Worm (Caenorhabditis elegans) whole organism, L3 larva: ENCODE data around the gene lnkn-1.

ENCODE experiments used
- R02D3.7 ChIP-seq: fragments of 150-350 bp; optimal IDR thresholded peaks from 2 replicates; lab custom pipeline; 2014; ENCODE audit warnings: missing biosample characterization, missing genetic modification characterization
- aly-2 ChIP-seq: fragments of 150-350 bp; optimal IDR thresholded peaks from 2 replicates; lab custom pipeline; 2014; ENCODE audit warnings: missing biosample characterization, missing genetic modification characterization
- ama-1 ChIP-seq: fragments of 150-350 bp; optimal IDR thresholded peaks from 2 replicates; lab custom pipeline; 2018
- ceh-16 ChIP-seq: sonication (generic microtip); optimal IDR thresholded peaks from 2 replicates; lab custom pipeline; 2017; ENCODE audit warnings: missing biosample characterization, missing genetic modification characterization
- ceh-82 ChIP-seq: fragments of 150-350 bp; optimal IDR thresholded peaks from 2 replicates; lab custom pipeline; 2014; ENCODE audit warnings: missing biosample characterization, missing genetic modification characterization
- ceh-9 ChIP-seq: sonication (generic microtip); optimal IDR thresholded peaks from 2 replicates; lab custom pipeline; 2018; ENCODE audit warnings: missing biosample characterization, missing genetic modification characterization
- daf-12 ChIP-seq: fragments of 150-350 bp; optimal IDR thresholded peaks from 2 replicates; lab custom pipeline; 2014; ENCODE audit warnings: missing biosample characterization, missing genetic modification reagents, missing genetic modification characterization
- egl-5 ChIP-seq: fragments of 150-350 bp; optimal IDR thresholded peaks from 2 replicates; lab custom pipeline; 2017; ENCODE audit warnings: missing biosample characterization, missing genetic modification reagents, missing genetic modification characterization, inconsistent platforms
- elt-2 ChIP-seq: sonication (generic microtip); optimal IDR thresholded peaks from 2 replicates; lab custom pipeline; 2016; ENCODE audit warnings: missing genetic modification reagents, mild to moderate bottlenecking, missing genetic modification characterization, missing compliant biosample characterization
- elt-3 ChIP-seq, 3 experiments: fragments of 150-350 bp in 1 of 3; sonication (generic microtip) in 2 of 3; optimal IDR thresholded peaks; 2 replicates in 2 of 3; 4 replicates in 1 of 3; lab custom pipeline; 2014 to 2017; ENCODE audit warnings: missing biosample characterization in 3 of 3, missing genetic modification characterization in 3 of 3
- eor-1 ChIP-seq, 2 experiments: fragments of 150-350 bp; optimal IDR thresholded peaks; 2 replicates each; lab custom pipeline; 2014 to 2018; ENCODE audit warnings: missing biosample characterization in 2 of 2, missing genetic modification characterization in 2 of 2
- fkh-10 ChIP-seq: sonication (generic microtip); optimal IDR thresholded peaks from 2 replicates; lab custom pipeline; 2017; ENCODE audit warnings: missing biosample characterization, missing genetic modification reagents, missing genetic modification characterization
- fkh-2 ChIP-seq: fragments of 150-350 bp; optimal IDR thresholded peaks from 2 replicates; lab custom pipeline; 2014; ENCODE audit warnings: missing biosample characterization, missing genetic modification reagents, missing genetic modification characterization
- fos-1 ChIP-seq: fragments of 150-350 bp; optimal IDR thresholded peaks from 2 replicates; lab custom pipeline; 2014; ENCODE audit warnings: missing biosample characterization, missing genetic modification characterization
- hmg-11 ChIP-seq: sonication (generic microtip); optimal IDR thresholded peaks from 2 replicates; lab custom pipeline; 2016; ENCODE audit warnings: missing genetic modification characterization, missing compliant biosample characterization
- jun-1 ChIP-seq: fragments of 150-350 bp; optimal IDR thresholded peaks from 2 replicates; lab custom pipeline; 2014; ENCODE audit warnings: missing biosample characterization, missing genetic modification reagents, missing genetic modification characterization
- lin-15B ChIP-seq: fragments of 150-350 bp; optimal IDR thresholded peaks from 2 replicates; lab custom pipeline; 2014; ENCODE audit warnings: missing biosample characterization, missing genetic modification characterization
- lin-39 ChIP-seq: fragments of 150-350 bp; optimal IDR thresholded peaks from 2 replicates; lab custom pipeline; 2018; ENCODE audit warnings: missing biosample characterization, missing genetic modification reagents, missing genetic modification characterization
- lsy-12 ChIP-seq: sonication (generic microtip); optimal IDR thresholded peaks from 2 replicates; lab custom pipeline; 2016; ENCODE audit warnings: mild to moderate bottlenecking, missing genetic modification characterization, missing compliant biosample characterization
- mdl-1 ChIP-seq: fragments of 150-350 bp; optimal IDR thresholded peaks from 2 replicates; lab custom pipeline; 2014; ENCODE audit warnings: missing biosample characterization, missing genetic modification characterization
- mml-1 ChIP-seq: fragments of 150-350 bp; sonication (generic microtip); optimal IDR thresholded peaks from 3 replicates; lab custom pipeline; 2014; ENCODE audit warnings: missing biosample characterization, missing genetic modification characterization
- nfya-1 ChIP-seq: sonication (generic microtip); optimal IDR thresholded peaks from 2 replicates; lab custom pipeline; 2017; ENCODE audit warnings: missing genetic modification characterization, mild to moderate bottlenecking, missing compliant biosample characterization, antibody characterized with exemption, moderate library complexity; ENCODE audit not compliant: insufficient read depth
- nhr-11 ChIP-seq: fragments of 150-350 bp; optimal IDR thresholded peaks from 2 replicates; lab custom pipeline; 2014; ENCODE audit warnings: missing biosample characterization, missing genetic modification characterization
- nhr-23 ChIP-seq: fragments of 150-350 bp; optimal IDR thresholded peaks from 2 replicates; lab custom pipeline; 2014; ENCODE audit warnings: missing biosample characterization, missing genetic modification reagents, missing genetic modification characterization
- nhr-237 ChIP-seq: fragments of 150-350 bp; optimal IDR thresholded peaks from 2 replicates; lab custom pipeline; 2014; ENCODE audit warnings: missing biosample characterization, missing genetic modification characterization
- nhr-25 ChIP-seq: sonication (generic microtip); optimal IDR thresholded peaks from 2 replicates; lab custom pipeline; 2017; ENCODE audit warnings: missing biosample characterization, missing genetic modification characterization
- nhr-28 ChIP-seq: fragments of 150-350 bp; optimal IDR thresholded peaks from 2 replicates; lab custom pipeline; 2014; ENCODE audit warnings: missing biosample characterization, missing genetic modification characterization
- nhr-43 ChIP-seq: sonication (generic microtip); optimal IDR thresholded peaks from 2 replicates; lab custom pipeline; 2016; ENCODE audit warnings: mild to moderate bottlenecking, missing genetic modification characterization, missing compliant biosample characterization; ENCODE audit not compliant: poor library complexity, severe bottlenecking
- nhr-67 ChIP-seq: fragments of 150-350 bp; optimal IDR thresholded peaks from 2 replicates; lab custom pipeline; 2014; ENCODE audit warnings: missing biosample characterization, missing genetic modification characterization
- nhr-76 ChIP-seq: fragments of 150-350 bp; sonication (generic microtip); optimal IDR thresholded peaks from 5 replicates; lab custom pipeline; 2014; ENCODE audit warnings: missing biosample characterization, missing genetic modification characterization
- nhr-77 ChIP-seq: fragments of 150-350 bp; optimal IDR thresholded peaks from 2 replicates; lab custom pipeline; 2014; ENCODE audit warnings: missing biosample characterization, missing genetic modification characterization
- pha-4 ChIP-seq: fragments of 150-350 bp; optimal IDR thresholded peaks from 2 replicates; lab custom pipeline; 2014; ENCODE audit warnings: missing biosample characterization, missing genetic modification reagents, missing genetic modification characterization
- pqm-1 ChIP-seq: fragments of 150-350 bp; optimal IDR thresholded peaks from 2 replicates; lab custom pipeline; 2017; ENCODE audit warnings: missing biosample characterization, missing genetic modification characterization, inconsistent platforms
- sea-2 ChIP-seq: fragments of 150-350 bp; sonication (generic microtip); optimal IDR thresholded peaks from 4 replicates; lab custom pipeline; 2014; ENCODE audit warnings: missing biosample characterization, missing genetic modification reagents, missing genetic modification characterization
- skn-1 ChIP-seq: fragments of 150-350 bp; optimal IDR thresholded peaks from 2 replicates; lab custom pipeline; 2014; ENCODE audit warnings: missing biosample characterization, missing genetic modification characterization
- snpc-4 ChIP-seq: fragments of 150-350 bp; optimal IDR thresholded peaks from 2 replicates; lab custom pipeline; 2014; ENCODE audit warnings: missing biosample characterization, missing genetic modification characterization
- tbx-2 ChIP-seq: sonication (generic microtip); optimal IDR thresholded peaks from 2 replicates; lab custom pipeline; 2016; ENCODE audit warnings: mild to moderate bottlenecking, missing genetic modification characterization, missing compliant biosample characterization
- unc-39 ChIP-seq: sonication (generic microtip); optimal IDR thresholded peaks from 4 replicates; lab custom pipeline; 2017; ENCODE audit warnings: missing biosample characterization, missing genetic modification characterization
- unc-62 ChIP-seq: fragments of 150-350 bp; sonication (generic microtip); optimal IDR thresholded peaks from 4 replicates; lab custom pipeline; 2014; ENCODE audit warnings: missing biosample characterization, missing genetic modification reagents, missing genetic modification characterization
- zag-1 ChIP-seq: fragments of 150-350 bp; optimal IDR thresholded peaks from 2 replicates; lab custom pipeline; 2014; ENCODE audit warnings: missing biosample characterization, missing genetic modification characterization
- ztf-11 ChIP-seq: fragments of 150-350 bp; optimal IDR thresholded peaks from 2 replicates; lab custom pipeline; 2014; ENCODE audit warnings: missing biosample characterization, missing genetic modification characterization
- ztf-4 ChIP-seq: fragments of 150-350 bp; optimal IDR thresholded peaks from 2 replicates; lab custom pipeline; 2014; ENCODE audit warnings: missing biosample characterization, missing genetic modification characterization

lnkn-1 gene

DNA sequence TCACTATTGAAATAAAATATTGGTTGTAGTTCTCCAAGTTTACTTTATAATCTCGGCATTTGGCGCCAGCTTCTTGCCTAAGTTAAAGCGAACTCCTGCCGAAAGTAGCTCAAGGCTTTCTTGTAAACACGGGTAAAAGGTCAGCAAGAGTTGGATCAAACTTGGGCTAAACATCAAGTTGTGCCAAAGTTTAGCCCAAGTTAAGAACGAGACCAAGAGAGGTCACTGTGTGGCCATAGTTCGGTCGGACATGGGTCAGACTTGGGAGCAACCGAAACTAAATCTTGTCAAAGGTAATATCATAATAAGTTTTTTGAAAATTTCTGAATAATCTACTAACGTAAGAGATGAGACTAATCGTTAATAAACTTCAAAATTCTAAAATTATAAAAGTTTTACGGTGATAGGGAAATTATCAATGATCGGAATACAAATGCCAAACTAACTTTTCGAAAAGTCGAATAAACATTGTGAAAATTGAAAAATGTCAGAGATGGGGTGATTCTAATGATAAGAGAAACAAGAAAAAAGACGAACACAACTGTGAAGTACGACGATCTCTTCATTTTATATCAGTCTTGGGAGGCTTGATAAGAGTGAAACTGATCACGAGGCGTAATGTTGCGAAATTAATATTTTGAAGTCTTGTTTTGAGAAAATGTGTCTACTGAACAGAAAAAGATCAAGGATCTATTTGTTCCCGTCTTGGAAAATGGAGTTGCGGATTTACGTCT, 21.9 kb upstream of the lnkn-1 start (continued):
- TF ChIP-seq eor-1 (tag; optimal IDR thresholded peaks at IDR 0.05; lab: Kevin White, UChicago) = no peak
- no peak for TF ChIP-seq nhr-237
- no peak for TF ChIP-seq fkh-10 (GFP tag; lab: Kevin White, UChicago)
- TF ChIP-seq, all 47 proteins: peak for 11

DNA sequence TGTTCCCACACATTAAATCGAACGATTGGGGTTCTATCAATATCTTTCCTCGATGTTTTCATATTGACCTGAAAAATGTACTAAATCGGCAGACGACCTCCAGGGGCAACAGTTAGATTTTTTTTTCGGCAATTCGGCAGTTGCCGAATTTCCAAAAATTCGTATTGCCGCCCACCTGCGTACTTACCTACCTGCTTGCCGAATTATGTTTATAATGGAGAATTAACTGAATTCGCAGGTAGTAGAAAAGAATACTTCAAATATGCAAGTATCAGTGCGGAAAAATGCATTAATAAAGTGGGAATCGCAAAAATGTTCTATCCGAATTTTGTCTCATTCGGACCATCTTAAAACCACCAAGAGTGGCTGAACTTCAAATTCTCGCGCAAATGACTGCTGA, 20.4 kb upstream of the lnkn-1 start:
- TF ChIP-seq nhr-25 (tag; lab: Kevin White, UChicago) (no peak), pha-4 (tag; lab: Kevin White, UChicago) (no peak), nhr-11 (tag; lab: Kevin White, UChicago) (no peak), elt-3 (tag; optimal IDR thresholded peaks at IDR 0.05; lab: Kevin White, UChicago) (no peak), lin-15B (tag; lab: Kevin White, UChicago) (no peak), sea-2 (GFP tag; lab: Kevin White, UChicago) (no peak), tbx-2 (tag; lab: Kevin White, UChicago) (no peak), fos-1 (no peak), nhr-23 (tag; lab: Kevin White, UChicago) (no peak), aly-2 (tag; lab: Kevin White, UChicago) (no peak), daf-12 (no peak), hmg-11 (tag; lab: Kevin White, UChicago) (no peak), R02D3.7 (no peak), mdl-1 (tag; lab: Kevin White, UChicago) (no peak), pqm-1 (no peak), lin-39 (no peak), lsy-12 (tag; lab: Kevin White, UChicago) (no peak), elt-2 (tag; lab: Kevin White, UChicago) (no peak)

DNA sequence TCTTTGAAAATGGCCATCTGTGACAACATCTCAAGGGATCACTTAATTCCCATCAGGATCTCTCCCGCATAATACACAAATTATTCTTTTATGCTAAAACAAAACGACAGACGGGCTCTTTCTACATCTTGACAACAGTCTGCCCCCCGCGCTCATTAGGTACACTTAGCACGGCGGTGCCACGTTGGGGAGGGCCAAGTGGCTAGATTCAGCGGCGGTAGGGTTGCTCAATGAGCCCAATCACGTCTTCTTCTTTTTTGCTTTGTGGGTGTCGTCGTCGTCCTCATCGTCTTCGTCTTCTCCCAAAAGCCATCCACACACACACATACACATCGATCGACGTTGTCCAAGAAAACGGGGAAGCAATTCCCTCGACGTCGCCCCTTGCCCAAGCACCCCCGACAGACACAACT, 17.0 kb upstream of the lnkn-1 start:
- peak; percentile 11 for TF ChIP-seq egl-5 (tag; lab: Kevin White, UChicago)
- TF ChIP-seq nhr-28 = no peak
- peak; percentile 9 for TF ChIP-seq hmg-11 (tag; lab: Kevin White, UChicago)
- peak; percentile 52 for TF ChIP-seq nfya-1 (tag; lab: Kevin White, UChicago)
- no peak for TF ChIP-seq eor-1 (tag; optimal IDR thresholded peaks at IDR 0.05; lab: Kevin White, UChicago)
- TF ChIP-seq sea-2 (GFP tag; lab: Kevin White, UChicago) = no peak
- TF ChIP-seq unc-39 = no peak
- TF ChIP-seq lin-39 = peak; percentile 56
- no peak for TF ChIP-seq unc-62
- TF ChIP-seq mdl-1 (tag; lab: Kevin White, UChicago) = no peak
- TF ChIP-seq nhr-77 (tag; lab: Kevin White, UChicago) = no peak
- no peak for TF ChIP-seq ama-1
- TF ChIP-seq nhr-43 (tag; lab: Kevin White, UChicago) = no peak
- TF ChIP-seq fkh-10 (GFP tag; lab: Kevin White, UChicago) = no peak
- no peak for TF ChIP-seq skn-1 (tag; lab: Kevin White, UChicago)

DNA sequence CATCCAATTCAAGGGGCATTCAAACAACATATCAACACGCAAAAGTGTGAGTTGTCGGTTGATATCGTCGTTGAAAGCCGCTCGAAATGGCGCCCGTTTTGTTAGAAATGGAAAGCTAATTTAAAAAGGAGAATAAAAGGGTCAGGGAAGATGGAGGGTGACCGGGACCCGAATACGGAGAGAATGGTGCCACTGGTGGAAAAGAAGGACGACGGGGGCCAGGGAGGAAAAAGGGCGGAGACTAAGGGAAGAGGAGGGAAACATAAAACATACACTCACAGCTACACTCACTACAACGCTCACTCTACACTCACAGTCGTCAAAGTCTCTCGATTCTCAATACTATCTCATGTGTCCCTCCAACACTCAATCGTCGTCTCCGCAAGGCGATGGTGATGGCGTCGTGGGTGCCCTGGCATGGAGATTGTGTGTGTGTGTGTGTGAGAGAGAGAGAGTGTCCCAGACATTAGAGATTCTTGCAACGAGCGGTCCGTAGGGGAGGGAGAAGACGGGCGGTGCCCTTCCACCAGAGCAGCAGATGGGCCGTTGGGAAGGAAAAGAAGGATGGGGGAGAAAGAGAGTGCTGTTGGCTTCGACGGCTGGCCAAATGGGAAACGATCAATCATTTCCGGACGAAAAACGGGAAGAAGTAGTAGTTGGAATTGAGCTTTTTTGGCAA, 15.9 kb upstream of the lnkn-1 start:
- TF ChIP-seq ceh-9 (tag; lab: Kevin White, UChicago) (no peak), daf-12 (no peak), ceh-16 (tag; lab: Kevin White, UChicago) (no peak), skn-1 (tag; lab: Kevin White, UChicago) (no peak), nhr-77 (tag; lab: Kevin White, UChicago) (no peak), nhr-23 (tag; lab: Kevin White, UChicago) (peak; percentile 10), fkh-2 (tag; lab: Kevin White, UChicago) (peak; percentile 21), pha-4 (tag; lab: Kevin White, UChicago) (no peak), snpc-4 (tag; lab: Kevin White, UChicago) (peak; percentile 30), aly-2 (tag; lab: Kevin White, UChicago) (no peak), elt-3 (tag; optimal IDR thresholded peaks at IDR 0.05; lab: Kevin White, UChicago) (no peak), jun-1 (tag; lab: Kevin White, UChicago) (peak; percentile 51), fkh-10 (GFP tag; lab: Kevin White, UChicago) (peak; percentile 88), fos-1 (no peak), ama-1 (peak; percentile 88), lin-39 (peak; percentile 99), ztf-11 (tag; lab: Kevin White, UChicago) (no peak), nhr-237 (no peak), nhr-67 (tag; lab: Kevin White, UChicago) (no peak), elt-2 (tag; lab: Kevin White, UChicago) (no peak), zag-1 (peak; percentile 46), unc-39 (no peak), nhr-43 (tag; lab: Kevin White, UChicago) (peak; percentile 37), egl-5 (tag; lab: Kevin White, UChicago) (peak; percentile 68), unc-62 (peak; percentile 67), nhr-28 (no peak), R02D3.7 (no peak), ztf-4 (tag; lab: Kevin White, UChicago) (no peak), sea-2 (GFP tag; lab: Kevin White, UChicago) (peak; percentile 57), nhr-25 (tag; lab: Kevin White, UChicago) (no peak), ceh-82 (tag; lab: Kevin White, UChicago) (no peak), nhr-76 (no peak), mml-1 (tag; lab: Kevin White, UChicago) (no peak), hmg-11 (tag; lab: Kevin White, UChicago) (peak; percentile 96)
